Worm (Caenorhabditis elegans) whole organism, young adult: ENCODE data around the gene abu-9.

Experiments used
- F57C9.4 ChIP-seq: sonication (generic microtip); optimal IDR thresholded peaks from 2 replicates; lab custom pipeline; 2017; ENCODE audit warnings: mild to moderate bottlenecking, missing genetic modification characterization, missing compliant biosample characterization
- aptf-2 ChIP-seq: fragments of 200-800 bp; sonication (Bioruptor generic); conservative IDR thresholded peaks from 2 replicates; pipeline ENCODE4 v1.3.6; 2022; ENCODE audit warnings: missing genetic modification reagents, missing genetic modification characterization, missing compliant biosample characterization
- aptf-3 ChIP-seq: fragments of 200-800 bp; sonication (Bioruptor generic); IDR thresholded peaks from 2 replicates; pipeline ENCODE4 v1.3.6; 2022; ENCODE audit warnings: missing genetic modification characterization, missing compliant biosample characterization
- athp-1 ChIP-seq: sonication (generic microtip); optimal IDR thresholded peaks from 2 replicates; lab custom pipeline; 2017; ENCODE audit warnings: mild to moderate bottlenecking, missing genetic modification characterization, missing compliant biosample characterization
- ceh-58 ChIP-seq: fragments of 200-800 bp; sonication (Bioruptor generic); IDR thresholded peaks from 2 replicates; pipeline ENCODE4 v1.3.6; 2022; ENCODE audit warnings: missing genetic modification characterization, missing compliant biosample characterization
- mcd-1 ChIP-seq: fragments of 200-800 bp; sonication (Bioruptor generic); IDR thresholded peaks from 2 replicates; pipeline ENCODE4 v1.3.6; 2022; ENCODE audit warnings: missing genetic modification reagents, missing genetic modification characterization, missing compliant biosample characterization
- tbx-9 ChIP-seq: sonication (generic microtip); optimal IDR thresholded peaks from 2 replicates; lab custom pipeline; 2016; ENCODE audit warnings: borderline replicate concordance, missing genetic modification characterization, inconsistent platforms, missing compliant biosample characterization

DNA sequence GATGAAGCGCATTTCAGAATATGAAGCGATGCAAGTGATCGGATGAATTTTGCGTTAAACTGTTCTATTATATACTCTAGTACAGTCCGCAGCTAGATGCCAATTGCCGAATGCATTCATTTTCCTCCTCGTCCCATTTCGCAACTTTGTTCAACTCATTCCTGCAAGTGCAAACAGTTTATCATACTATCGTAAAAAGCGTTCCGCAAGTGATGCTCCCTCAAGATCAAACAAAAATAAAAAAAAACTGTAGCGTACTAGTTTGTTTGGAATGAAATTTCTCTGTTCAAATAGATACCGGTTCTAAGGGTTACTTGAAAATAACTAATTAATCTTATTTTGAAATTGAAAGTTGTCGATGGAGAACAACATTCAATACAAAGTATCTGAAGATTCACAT lies 1.0 kb upstream of the abu-9 start, which contains the start of gene pqn-57:
- TF ChIP-seq ceh-58 (GFP tag; lab: Robert Waterston, UW), result no peak
- TF ChIP-seq mcd-1, result no peak
- no peak for TF ChIP-seq tbx-9
- TF ChIP-seq F57C9.4 (tag; lab: Kevin White, UChicago), result no peak
- TF ChIP-seq athp-1 (tag; lab: Kevin White, UChicago), result no peak
- no peak for TF ChIP-seq aptf-2 (GFP tag; lab: Robert Waterston, UW)
- no peak for TF ChIP-seq aptf-3 (GFP tag; lab: Robert Waterston, UW)
